Worm (Caenorhabditis elegans): ENCODE data around the gene ptb-1.

ce11 chrII:10703594-10704384 is 28.4 kb downstream of the ptb-1 start, which contains the start of gene col-79:
- TF ChIP-seq pes-1 (GFP tag; IDR thresholded peaks at IDR 0.05) (no peak), hmg-4 (GFP tag; optimal IDR thresholded peaks at IDR 0.05) (no peak), ama-1 (optimal IDR thresholded peaks at IDR 0.05) (no peak), sea-1 (GFP tag; conservative IDR thresholded peaks at IDR 0.05) (no peak), aly-1 (tag; optimal IDR thresholded peaks at IDR 0.05) (no peak), ets-7 (tag; optimal IDR thresholded peaks at IDR 0.05) (no peak), hmbx-1 (tag; optimal IDR thresholded peaks at IDR 0.05) (no peak), ceh-13 (GFP tag; optimal IDR thresholded peaks at IDR 0.05) (no peak), hnd-1 (tag; optimal IDR thresholded peaks at IDR 0.05) (no peak), flt-1 (GFP tag; IDR thresholded peaks at IDR 0.05) (no peak)
